Worm (Caenorhabditis elegans) whole organism, L4/young adult: Measurements from ENCODE around the gene pals-29.
"Not testable (repeated sequence)": the region's sequence is repeated elsewhere in the genome, so short reads cannot be mapped to it uniquely, and the experiment has no call there.

ENCODE experiments used
- W03F9.2 ChIP-seq: fragments of 150-350 bp; optimal IDR thresholded peaks from 2 replicates; lab custom pipeline; 2014; ENCODE audit warnings: missing biosample characterization, missing genetic modification characterization
- dao-5 ChIP-seq: sonication (generic microtip); optimal IDR thresholded peaks from 2 replicates; lab custom pipeline; 2016; ENCODE audit warnings: missing genotype, missing genetic modification characterization, moderate library complexity, missing compliant biosample characterization
- him-1 ChIP-seq: sonication (generic microtip); optimal IDR thresholded peaks from 2 replicates; lab custom pipeline; 2016; ENCODE audit warnings: missing genotype, missing genetic modification reagents, missing genetic modification characterization, missing compliant biosample characterization

pals-29 gene

DNA sequence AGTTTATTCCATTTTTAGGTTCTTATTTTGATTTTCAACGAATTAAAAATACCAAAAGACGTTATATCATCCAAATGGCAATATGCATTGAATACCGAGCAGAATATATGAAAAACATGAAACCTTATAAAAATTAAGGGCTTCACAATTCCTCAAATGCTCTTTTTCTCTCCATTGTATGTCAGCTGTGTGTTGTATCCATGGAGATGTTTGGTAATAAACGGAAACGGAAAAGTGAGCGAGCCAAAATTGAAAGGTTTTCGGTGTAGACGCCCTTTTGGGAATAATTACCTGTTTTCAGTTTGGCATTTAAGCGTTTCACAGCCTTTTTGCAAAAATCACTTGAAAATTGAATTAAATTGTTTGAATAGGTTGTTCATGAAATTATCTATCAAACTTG, 15.2 kb upstream of the pals-29 start:
- TF ChIP-seq him-1 (no peak), dao-5 (tag; lab: Kevin White, UChicago) (no peak), W03F9.2 (tag; lab: Kevin White, UChicago) (no peak)

ce11 chrIV:14554788-14555187, 12.4 kb upstream of the pals-29 start, which contains the start of gene Y57G11B.6:
Gene Y57G11B.6 (minus strand): TSS chrIV:14554888.
- TF ChIP-seq dao-5 (tag; lab: Kevin White, UChicago) (no peak), him-1 (no peak), W03F9.2 (tag; lab: Kevin White, UChicago) (no peak)

DNA sequence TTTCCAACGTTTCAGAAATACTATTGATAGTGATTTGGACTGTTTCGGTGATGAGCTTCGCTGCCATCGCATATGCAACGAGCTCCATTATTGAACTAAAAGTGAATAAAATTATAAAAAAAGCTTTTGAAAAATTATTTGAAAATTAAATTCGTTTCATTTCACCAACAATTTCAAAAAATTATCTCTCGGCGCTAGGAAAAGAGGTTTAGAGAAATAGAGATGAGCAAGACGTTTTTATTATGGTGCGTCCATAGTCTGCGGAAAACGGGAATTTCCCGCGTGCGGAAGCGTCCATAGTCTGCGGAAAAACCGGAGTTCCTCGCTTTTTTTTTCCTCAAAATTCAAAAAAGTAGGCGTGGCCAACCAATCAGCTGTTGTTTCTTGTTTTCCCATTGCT, 9.5 kb upstream of the pals-29 start, which contains the start of gene pals-30:
pals-30 (minus strand) TSS at position 101 of the 400 bp plus-strand sequence.
- TF ChIP-seq W03F9.2 (tag; lab: Kevin White, UChicago); dao-5 (tag; lab: Kevin White, UChicago); him-1: not testable (repeated sequence)

- no peak for TF ChIP-seq dao-5 (tag; lab: Kevin White, UChicago)
- no peak for TF ChIP-seq W03F9.2 (tag; lab: Kevin White, UChicago)
- no peak for TF ChIP-seq him-1
Measured at ce11 chrIV:14549308-14549707, 6.9 kb upstream of the pals-29 start, which contains the start of gene T27E7.9. Gene T27E7.9 (minus strand): TSS chrIV:14549408.

- TF ChIP-seq dao-5 (tag; lab: Kevin White, UChicago) (no peak), W03F9.2 (tag; lab: Kevin White, UChicago) (no peak), him-1 (no peak)
Measured at ce11 chrIV:14547292-14547691, 4.9 kb upstream of the pals-29 start.

- TF ChIP-seq him-1 (no peak), dao-5 (tag; lab: Kevin White, UChicago) (no peak), W03F9.2 (tag; lab: Kevin White, UChicago) (no peak)
Measured at ce11 chrIV:14536911-14537310, 5.5 kb downstream of the pals-29 start, which contains the start of gene T27E7.5. Gene T27E7.5 (plus strand): TSS chrIV:14537163.

ce11 chrIV:14534967-14535366, 7.5 kb downstream of the pals-29 start, which contains the start of gene T27E7.4:
Gene T27E7.4 (minus strand): TSS chrIV:14535067.
- TF ChIP-seq him-1 (no peak), dao-5 (tag; lab: Kevin White, UChicago) (no peak), W03F9.2 (tag; lab: Kevin White, UChicago) (no peak)

ce11 chrIV:14532366-14532765, 10.1 kb downstream of the pals-29 start:
- TF ChIP-seq W03F9.2 (tag; lab: Kevin White, UChicago) (no peak), him-1 (no peak), dao-5 (tag; lab: Kevin White, UChicago) (no peak)

ce11 chrIV:14530031-14530430, 12.4 kb downstream of the pals-29 start:
- TF ChIP-seq W03F9.2 (tag; lab: Kevin White, UChicago), result no peak
- no peak for TF ChIP-seq dao-5 (tag; lab: Kevin White, UChicago)
- no peak for TF ChIP-seq him-1

- TF ChIP-seq him-1, result no peak
- TF ChIP-seq W03F9.2 (tag; lab: Kevin White, UChicago), result no peak
- TF ChIP-seq dao-5 (tag; lab: Kevin White, UChicago), result no peak
Measured at ce11 chrIV:14528718-14529117, 13.7 kb downstream of the pals-29 start, which contains the start of gene T27E7.3. Gene T27E7.3 (plus strand): TSS chrIV:14529018.

DNA sequence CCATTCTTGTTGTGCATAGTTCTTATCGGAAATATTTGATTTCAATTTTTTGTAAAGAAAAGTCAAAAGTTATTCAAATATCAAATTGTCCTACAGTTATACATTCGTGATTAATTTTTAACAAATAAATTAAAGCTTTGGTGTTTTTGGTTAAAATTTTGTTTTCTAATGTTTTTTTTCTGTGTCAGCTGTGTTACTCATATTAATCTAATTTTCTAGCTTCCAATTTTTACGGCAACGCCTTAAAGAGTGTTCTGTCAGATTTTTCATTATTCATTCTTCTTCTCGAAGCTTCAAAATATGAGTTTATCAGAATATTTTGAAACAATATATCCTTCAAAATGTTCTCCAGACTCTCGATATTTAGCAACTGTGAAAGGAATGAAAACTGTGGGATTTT, 18.8 kb downstream of the pals-29 start, which contains the start of gene srh-63:
srh-63 (plus strand) TSS at position 301 of the 400 bp plus-strand sequence.
- TF ChIP-seq W03F9.2 (tag; lab: Kevin White, UChicago), result no peak
- no peak for TF ChIP-seq dao-5 (tag; lab: Kevin White, UChicago)
- TF ChIP-seq him-1, result no peak

DNA sequence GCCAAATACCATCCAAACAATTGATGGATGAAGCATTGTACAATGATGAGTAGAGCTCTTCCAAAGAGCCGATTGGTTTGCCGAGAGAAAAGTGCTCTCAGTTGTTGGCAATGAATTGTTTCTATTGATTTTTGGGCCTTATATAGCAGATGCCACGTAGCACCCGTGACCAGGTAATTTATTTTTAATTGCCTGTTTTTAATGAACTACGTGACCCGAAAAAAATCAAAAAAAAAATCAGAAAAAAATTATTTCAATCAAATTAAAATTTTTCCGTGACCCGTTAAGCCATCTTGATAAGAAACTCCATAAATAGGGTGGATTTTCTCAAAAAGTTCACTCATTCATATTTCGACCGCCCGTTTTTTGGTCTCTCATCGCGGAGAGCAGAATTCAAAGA, 23.0 kb downstream of the pals-29 start, which contains the start of the genes Y57G11A.2 and T27E7.1:
Y57G11A.2 (minus strand) TSS at position 101 of the 400 bp plus-strand sequence.
T27E7.1 (plus strand) TSS at position 337 of the 400 bp plus-strand sequence.
- TF ChIP-seq dao-5 (tag; lab: Kevin White, UChicago) (no peak), W03F9.2 (tag; lab: Kevin White, UChicago) (no peak), him-1 (no peak)

- no peak for TF ChIP-seq dao-5 (tag; lab: Kevin White, UChicago)
- TF ChIP-seq W03F9.2 (tag; lab: Kevin White, UChicago), result no peak
- TF ChIP-seq him-1, result no peak
Measured at ce11 chrIV:14515162-14515561, 27.3 kb downstream of the pals-29 start.

- no peak for TF ChIP-seq W03F9.2 (tag; lab: Kevin White, UChicago)
- TF ChIP-seq dao-5 (tag; lab: Kevin White, UChicago), result no peak
- no peak for TF ChIP-seq him-1
Measured at ce11 chrIV:14512405-14512804, 30.0 kb downstream of the pals-29 start, which contains the start of gene Y57G11A.5. Gene Y57G11A.5 (minus strand): TSS chrIV:14512505.
